Fruit fly (Drosophila melanogaster): ENCODE measurements around the gene CG13117.

DNA sequence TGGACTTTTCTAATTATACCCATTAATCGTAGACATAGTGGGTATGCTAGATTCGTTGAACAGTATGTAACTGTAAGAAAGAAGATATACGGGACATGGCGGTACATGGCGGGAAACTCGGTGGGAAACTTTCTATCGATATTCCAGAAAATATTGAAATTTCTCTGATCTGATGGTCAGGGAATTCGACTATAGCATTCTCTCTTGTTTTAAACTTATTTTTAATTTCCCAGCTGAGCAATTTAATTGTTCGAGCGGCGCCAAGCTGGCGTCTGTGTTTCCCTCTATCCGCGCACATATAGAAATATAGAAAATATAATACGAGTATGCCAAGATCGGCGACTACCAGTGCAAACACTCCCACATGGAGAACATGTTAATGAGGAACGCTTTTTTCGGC is 42.7 kb downstream of the CG13117 start:
- TF ChIP-seq Myc (optimal IDR thresholded peaks at IDR 0.05) (no peak), psq (optimal IDR thresholded peaks at IDR 0.05) (no peak)
